Worm (Caenorhabditis elegans) whole organism, L2 larva: ENCODE measurements around the gene Y55D9A.2.
A peak's percentile ranks its signal among the peaks of the same experiment; 100 is the strongest.

ENCODE experiments used
- C34F6.9 ChIP-seq: fragments of 150-350 bp; optimal IDR thresholded peaks from 2 replicates; lab custom pipeline; 2014; ENCODE audit warnings: missing biosample characterization, missing genetic modification characterization
- F13H6.1 ChIP-seq: sonication (generic microtip); optimal IDR thresholded peaks from 2 replicates; lab custom pipeline; 2016; ENCODE audit warnings: missing genetic modification characterization, missing compliant biosample characterization
- Y55F3AM.14 ChIP-seq: fragments of 200-800 bp; sonication (Bioruptor generic); optimal IDR thresholded peaks from 2 replicates; lab custom pipeline; 2018; ENCODE audit warnings: mild to moderate bottlenecking, missing genetic modification characterization, missing compliant biosample characterization
- ZK546.5 ChIP-seq: sonication (generic microtip); optimal IDR thresholded peaks from 2 replicates; lab custom pipeline; 2017; ENCODE audit warnings: missing biosample characterization, missing genetic modification characterization
- ama-1 ChIP-seq: fragments of 150-350 bp; optimal IDR thresholded peaks from 2 replicates; lab custom pipeline; 2018; ENCODE audit warnings: inconsistent platforms
- blmp-1 ChIP-seq: sonication (generic microtip); optimal IDR thresholded peaks from 2 replicates; lab custom pipeline; 2017; ENCODE audit warnings: missing genetic modification characterization, mild to moderate bottlenecking, missing compliant biosample characterization, antibody characterized with exemption, moderate library complexity; ENCODE audit not compliant: insufficient read depth
- crh-2 ChIP-seq: sonication (generic microtip); optimal IDR thresholded peaks from 2 replicates; lab custom pipeline; 2017; ENCODE audit warnings: missing biosample characterization, missing genetic modification characterization
- dmd-4 ChIP-seq: sonication (generic microtip); optimal IDR thresholded peaks from 2 replicates; lab custom pipeline; 2017; ENCODE audit warnings: missing biosample characterization, missing genetic modification characterization
- egl-27 ChIP-seq: sonication (generic microtip); optimal IDR thresholded peaks from 3 replicates; lab custom pipeline; 2017; ENCODE audit warnings: missing biosample characterization, missing genetic modification reagents, missing genetic modification characterization
- elt-1 ChIP-seq: fragments of 150-350 bp; optimal IDR thresholded peaks from 2 replicates; lab custom pipeline; 2014; ENCODE audit warnings: missing biosample characterization, missing genetic modification characterization
- elt-3 ChIP-seq: sonication (generic microtip); optimal IDR thresholded peaks from 2 replicates; lab custom pipeline; 2017; ENCODE audit warnings: missing biosample characterization, missing genetic modification characterization
- fos-1 ChIP-seq: fragments of 150-350 bp; optimal IDR thresholded peaks from 2 replicates; lab custom pipeline; 2014; ENCODE audit warnings: missing biosample characterization, missing genetic modification characterization
- gmeb-1 ChIP-seq: fragments of 150-350 bp; optimal IDR thresholded peaks from 2 replicates; lab custom pipeline; 2014; ENCODE audit warnings: missing biosample characterization, missing genetic modification characterization
- lin-39 ChIP-seq: fragments of 150-350 bp; optimal IDR thresholded peaks from 2 replicates; lab custom pipeline; 2014; ENCODE audit warnings: missing biosample characterization, missing genetic modification reagents, missing genetic modification characterization
- lsy-2 ChIP-seq, 2 experiments: fragments of 150-350 bp in 1 of 2; sonication (generic microtip) in 1 of 2; optimal IDR thresholded peaks; 2 replicates each; lab custom pipeline; 2014 to 2017; ENCODE audit warnings: missing biosample characterization in 2 of 2, missing genetic modification characterization in 2 of 2
- mab-5 ChIP-seq: fragments of 150-350 bp; optimal IDR thresholded peaks from 2 replicates; lab custom pipeline; 2014; ENCODE audit warnings: missing biosample characterization, missing genetic modification characterization
- mdl-1 ChIP-seq, 2 experiments: fragments of 150-350 bp in 1 of 2; sonication (generic microtip) in 1 of 2; optimal IDR thresholded peaks; 2 replicates each; lab custom pipeline; 2017; ENCODE audit warnings: missing biosample characterization in 2 of 2, missing genetic modification characterization in 2 of 2
- nhr-10 ChIP-seq: sonication (generic microtip); optimal IDR thresholded peaks from 2 replicates; lab custom pipeline; 2017; ENCODE audit warnings: missing biosample characterization, missing genetic modification characterization
- nhr-12 ChIP-seq: fragments of 150-350 bp; optimal IDR thresholded peaks from 2 replicates; lab custom pipeline; 2014; ENCODE audit warnings: missing biosample characterization, missing genetic modification characterization
- nhr-129 ChIP-seq: fragments of 150-350 bp; optimal IDR thresholded peaks from 2 replicates; lab custom pipeline; 2014; ENCODE audit warnings: missing biosample characterization, missing genetic modification characterization
- nhr-21 ChIP-seq: fragments of 150-350 bp; optimal IDR thresholded peaks from 2 replicates; lab custom pipeline; 2014; ENCODE audit warnings: missing biosample characterization, missing genetic modification characterization
- nhr-237 ChIP-seq: fragments of 150-350 bp; optimal IDR thresholded peaks from 2 replicates; lab custom pipeline; 2014; ENCODE audit warnings: missing biosample characterization, missing genetic modification characterization
- nhr-77 ChIP-seq: fragments of 150-350 bp; optimal IDR thresholded peaks from 2 replicates; lab custom pipeline; 2014; ENCODE audit warnings: missing biosample characterization, missing genetic modification characterization
- peb-1 ChIP-seq: fragments of 150-350 bp; optimal IDR thresholded peaks from 2 replicates; lab custom pipeline; 2014; ENCODE audit warnings: missing biosample characterization, missing genetic modification characterization
- skn-1 ChIP-seq: sonication (generic microtip); optimal IDR thresholded peaks from 2 replicates; lab custom pipeline; 2017; ENCODE audit warnings: missing biosample characterization, missing genetic modification characterization
- sma-3 ChIP-seq: sonication (generic microtip); optimal IDR thresholded peaks from 2 replicates; lab custom pipeline; 2016; ENCODE audit warnings: missing genetic modification reagents, missing genetic modification characterization, missing compliant biosample characterization
- sma-9 ChIP-seq, 2 experiments: fragments of 150-350 bp in 1 of 2; sonication (generic microtip) in 1 of 2; optimal IDR thresholded peaks; 2 replicates each; lab custom pipeline; 2014 to 2016; ENCODE audit warnings: missing genetic modification characterization in 2 of 2, mild to moderate bottlenecking in 1 of 2, missing biosample characterization in 1 of 2, missing compliant biosample characterization in 1 of 2, missing genetic modification reagents in 1 of 2, moderate library complexity in 1 of 2
- unc-39 ChIP-seq: fragments of 150-350 bp; optimal IDR thresholded peaks from 2 replicates; lab custom pipeline; 2014; ENCODE audit warnings: missing biosample characterization, missing genetic modification characterization
- unc-55 ChIP-seq: fragments of 150-350 bp; sonication (generic microtip); optimal IDR thresholded peaks from 3 replicates; lab custom pipeline; 2014; ENCODE audit warnings: missing biosample characterization, missing genetic modification reagents, missing genetic modification characterization
- ztf-1 ChIP-seq: fragments of 200-800 bp; sonication (Bioruptor generic); conservative IDR thresholded peaks from 2 replicates; pipeline ENCODE4 v1.3.6; 2022; ENCODE audit warnings: missing genetic modification characterization, missing compliant biosample characterization
- ztf-11 ChIP-seq: sonication (generic microtip); optimal IDR thresholded peaks from 2 replicates; lab custom pipeline; 2017; ENCODE audit warnings: missing biosample characterization, missing genetic modification characterization

Y55D9A.2 gene

DNA sequence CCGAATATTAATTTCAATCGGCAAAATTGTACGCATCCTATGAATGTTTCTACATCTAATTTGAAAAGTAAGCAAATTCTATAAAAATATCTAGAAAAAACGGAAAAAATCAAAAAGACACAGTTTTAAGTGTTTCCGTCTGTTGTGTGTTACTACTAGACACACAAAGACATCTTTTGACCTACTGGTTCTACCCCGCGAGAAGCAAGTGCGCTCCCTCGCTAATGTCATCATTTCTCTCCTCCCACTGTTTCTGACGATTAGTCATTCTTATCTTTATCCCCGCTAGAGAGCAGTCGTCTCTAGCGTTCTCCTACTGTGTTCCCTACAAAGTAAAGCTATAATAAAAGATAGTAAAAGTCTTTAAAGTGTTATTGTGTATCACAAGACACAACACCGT lies 12.7 kb upstream of the Y55D9A.2 start:
- no peak for TF ChIP-seq peb-1 (tag; lab: Kevin White, UChicago)
- TF ChIP-seq egl-27 (tag; lab: Kevin White, UChicago), result no peak
- TF ChIP-seq lin-39 (tag; lab: Kevin White, UChicago), result no peak
- TF ChIP-seq unc-39 (tag; lab: Kevin White, UChicago), result no peak
- no peak for TF ChIP-seq elt-3 (tag; lab: Kevin White, UChicago)
- no peak for TF ChIP-seq nhr-21 (tag; lab: Kevin White, UChicago)
- TF ChIP-seq Y55F3AM.14 (GFP tag; lab: Kevin White, UChicago), result no peak
- no peak for TF ChIP-seq blmp-1 (tag; lab: Kevin White, UChicago)
- TF ChIP-seq nhr-129 (tag; lab: Kevin White, UChicago), result no peak
- TF ChIP-seq mab-5, result no peak
- no peak for TF ChIP-seq ztf-11 (tag; lab: Kevin White, UChicago)
- TF ChIP-seq ztf-1 (GFP tag; lab: Robert Waterston, UW), result no peak
- TF ChIP-seq ZK546.5 (tag; lab: Kevin White, UChicago), result no peak

- TF ChIP-seq unc-55 (GFP tag; lab: Kevin White, UChicago) (peak; percentile 26), mdl-1 (tag; optimal IDR thresholded peaks at IDR 0.05; lab: Kevin White, UChicago) (no peak), nhr-12 (tag; lab: Kevin White, UChicago) (no peak), sma-9 (GFP tag; optimal IDR thresholded peaks at IDR 0.05; lab: Kevin White, UChicago) (peak; percentile 27), sma-9 (tag; optimal IDR thresholded peaks at IDR 0.05; lab: Kevin White, UChicago) (no peak)
Observed at ce11 chrIV:12616943-12617689, 11.9 kb upstream of the Y55D9A.2 start.

- TF ChIP-seq mdl-1 (tag; optimal IDR thresholded peaks at IDR 0.05; lab: Kevin White, UChicago), result no peak
- TF ChIP-seq unc-39 (tag; lab: Kevin White, UChicago), result no peak
- TF ChIP-seq nhr-10, result no peak
- peak; percentile 27 for TF ChIP-seq F13H6.1 (tag; lab: Kevin White, UChicago)
- TF ChIP-seq C34F6.9 (tag; lab: Kevin White, UChicago), result peak; percentile 17
- TF ChIP-seq dmd-4, result no peak
- no peak for TF ChIP-seq ama-1 (lab: Kevin White, UChicago)
- no peak for TF ChIP-seq fos-1 (tag; lab: Kevin White, UChicago)
- no peak for TF ChIP-seq lin-39 (tag; lab: Kevin White, UChicago)
- TF ChIP-seq nhr-237 (tag; lab: Kevin White, UChicago), result no peak
- peak; percentile 33 for TF ChIP-seq nhr-129 (tag; lab: Kevin White, UChicago)
- TF ChIP-seq lsy-2 (tag; optimal IDR thresholded peaks at IDR 0.05; lab: Kevin White, UChicago), result no peak
- TF ChIP-seq, all 48 proteins: peak for 3
Observed at ce11 chrIV:12615122-12615745, 10.0 kb upstream of the Y55D9A.2 start.

DNA sequence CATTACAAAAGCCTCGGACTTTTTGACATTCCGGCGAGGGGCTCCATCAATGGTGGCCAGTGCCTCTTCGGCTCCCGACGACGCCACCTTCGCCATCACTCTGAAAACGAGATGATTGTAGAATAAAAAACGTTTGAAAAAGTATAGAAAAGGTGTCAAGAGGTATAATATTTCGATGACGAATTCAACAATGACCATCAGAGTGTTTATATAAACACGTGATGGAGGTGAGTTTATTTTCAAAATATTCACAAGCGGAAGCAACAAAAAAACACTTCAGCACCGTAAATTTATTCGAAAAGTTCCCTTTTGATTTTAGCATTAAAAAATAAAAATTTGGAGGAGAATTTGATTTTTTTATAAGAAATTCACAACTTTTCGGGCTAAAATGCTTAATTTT lies 9.4 kb upstream of the Y55D9A.2 start, which contains the start of gene efa-6:
TSS of gene efa-6 (minus strand) at position 101 of the 400 bp plus-strand sequence.
- TF ChIP-seq lin-39 (tag; lab: Kevin White, UChicago) (no peak), sma-3 (GFP tag; lab: Kevin White, UChicago) (no peak), nhr-12 (tag; lab: Kevin White, UChicago) (no peak), gmeb-1 (no peak), nhr-77 (tag; lab: Kevin White, UChicago) (no peak), F13H6.1 (tag; lab: Kevin White, UChicago) (no peak), elt-1 (no peak), nhr-10 (no peak)

DNA sequence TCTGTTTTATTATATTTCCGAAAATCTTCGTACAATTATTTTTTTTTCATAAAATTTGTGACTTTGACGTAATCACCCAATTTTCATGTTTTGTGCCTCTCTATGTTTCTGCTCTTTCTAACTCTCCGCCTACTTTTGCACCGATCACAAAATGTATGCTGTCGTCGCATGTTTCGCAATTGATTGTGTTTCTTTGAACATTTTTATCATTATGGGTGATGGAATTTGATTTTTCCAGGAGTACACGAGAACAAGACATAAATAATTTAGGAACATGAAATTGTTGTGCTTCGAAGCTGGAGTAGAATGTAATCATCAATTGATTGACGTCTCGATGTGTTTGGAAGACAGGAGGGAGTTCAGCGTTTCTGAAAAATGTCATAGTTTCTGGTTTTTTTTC lies 4.3 kb downstream of the Y55D9A.2 start:
- TF ChIP-seq skn-1 (tag; lab: Kevin White, UChicago), result no peak
- no peak for TF ChIP-seq unc-55 (GFP tag; lab: Kevin White, UChicago)
- peak; percentile 25 for TF ChIP-seq crh-2 (tag; lab: Kevin White, UChicago)
- TF ChIP-seq sma-9 (GFP tag; optimal IDR thresholded peaks at IDR 0.05; lab: Kevin White, UChicago), result peak; percentile 44
- TF ChIP-seq sma-9 (tag; optimal IDR thresholded peaks at IDR 0.05; lab: Kevin White, UChicago), result no peak
- peak; percentile 85 for TF ChIP-seq fos-1 (tag; lab: Kevin White, UChicago)
- TF ChIP-seq, all 48 proteins: peak for 3
